Fruit fly (Drosophila melanogaster) whole organism, embryonic: ENCODE results near the gene CG7432.
A peak's percentile ranks its signal among the peaks of the same experiment; 100 is the strongest.

Source experiments
- BEAF-32 ChIP-seq: fragments of 200-800 bp; sonication (Bioruptor generic); optimal IDR thresholded peaks from 3 replicates; lab custom pipeline; 2017; ENCODE audit warnings: missing biosample characterization, missing genetic modification characterization, mild to moderate bottlenecking, moderate library complexity, missing genetic modification reagents
- CG10209 ChIP-seq: fragments of 200-800 bp; sonication (Bioruptor generic); optimal IDR thresholded peaks from 3 replicates; lab custom pipeline; 2017; ENCODE audit warnings: missing biosample characterization, mild to moderate bottlenecking, missing genetic modification characterization, missing genetic modification reagents
- CG12299 ChIP-seq: fragments of 200-800 bp; sonication (Bioruptor generic); optimal IDR thresholded peaks from 2 replicates; lab custom pipeline; 2018; ENCODE audit warnings: missing biosample characterization, mild to moderate bottlenecking, missing genetic modification characterization
- CG1233 ChIP-seq: fragments of 200-800 bp; sonication (Bioruptor generic); optimal IDR thresholded peaks from 4 replicates; lab custom pipeline; 2018; ENCODE audit warnings: missing biosample characterization, mild to moderate bottlenecking, missing genetic modification characterization
- CG14667 ChIP-seq: fragments of 200-800 bp; sonication (Bioruptor generic); IDR thresholded peaks from 2 replicates; pipeline ENCODE4 v1.3.6; 2022; ENCODE audit warnings: missing biosample characterization, missing genetic modification characterization
- CG15011 ChIP-seq: fragments of 200-800 bp; sonication (Bioruptor generic); optimal IDR thresholded peaks from 3 replicates; lab custom pipeline; 2018; ENCODE audit warnings: missing biosample characterization, mild to moderate bottlenecking, missing genetic modification characterization
- CG15269 ChIP-seq: fragments of 200-800 bp; sonication (Bioruptor generic); optimal IDR thresholded peaks from 2 replicates; lab custom pipeline; 2018; ENCODE audit warnings: missing biosample characterization, mild to moderate bottlenecking, missing genetic modification characterization, moderate library complexity
- CG16779 ChIP-seq: fragments of 200-800 bp; sonication (Bioruptor generic); IDR thresholded peaks from 2 replicates; pipeline ENCODE4 v1.3.6; 2022; ENCODE audit warnings: missing biosample characterization, missing genetic modification characterization
- CG17912 ChIP-seq: fragments of 200-800 bp; sonication (Bioruptor generic); optimal IDR thresholded peaks from 2 replicates; lab custom pipeline; 2018; ENCODE audit warnings: missing biosample characterization, mild to moderate bottlenecking, missing genetic modification characterization
- CG18476 ChIP-seq: fragments of 200-800 bp; sonication (Bioruptor generic); optimal IDR thresholded peaks from 2 replicates; lab custom pipeline; 2016; ENCODE audit warnings: missing biosample characterization, mild to moderate bottlenecking, missing genetic modification characterization
- CG2202 ChIP-seq: fragments of 200-800 bp; sonication (Bioruptor generic); optimal IDR thresholded peaks from 2 replicates; lab custom pipeline; 2018; ENCODE audit warnings: missing biosample characterization, mild to moderate bottlenecking, missing genetic modification characterization
- CG32532 ChIP-seq: fragments of 200-800 bp; sonication (Bioruptor generic); IDR thresholded peaks from 2 replicates; pipeline ENCODE4 v1.3.6; 2022; ENCODE audit warnings: missing biosample characterization, missing genetic modification characterization
- CG32772 ChIP-seq: fragments of 200-800 bp; sonication (Bioruptor generic); IDR thresholded peaks from 2 replicates; pipeline ENCODE4 v1.3.6; 2022; ENCODE audit warnings: missing biosample characterization, missing genetic modification characterization
- CG3407 ChIP-seq: fragments of 200-800 bp; sonication (Bioruptor generic); optimal IDR thresholded peaks from 2 replicates; lab custom pipeline; 2018; ENCODE audit warnings: missing biosample characterization, mild to moderate bottlenecking, missing genetic modification characterization
- CG3838 ChIP-seq: fragments of 200-800 bp; sonication (Bioruptor generic); optimal IDR thresholded peaks from 3 replicates; lab custom pipeline; 2016; ENCODE audit warnings: missing biosample characterization, missing genetic modification characterization
- CG3847 ChIP-seq: fragments of 200-800 bp; sonication (Bioruptor generic); IDR thresholded peaks from 2 replicates; pipeline ENCODE4 v1.3.6; 2022; ENCODE audit warnings: missing biosample characterization, missing genetic modification characterization
- CG43689 ChIP-seq: fragments of 200-800 bp; sonication (Bioruptor generic); IDR thresholded peaks from 2 replicates; pipeline ENCODE4 v1.3.6; 2022; ENCODE audit warnings: missing biosample characterization, missing genetic modification characterization
- CG7556 ChIP-seq: fragments of 200-800 bp; sonication (Bioruptor generic); optimal IDR thresholded peaks from 2 replicates; lab custom pipeline; 2017; ENCODE audit warnings: missing biosample characterization, mild to moderate bottlenecking, missing genetic modification characterization
- CG7928 ChIP-seq: fragments of 200-800 bp; sonication (Bioruptor generic); optimal IDR thresholded peaks from 2 replicates; lab custom pipeline; 2017; ENCODE audit warnings: missing biosample characterization, mild to moderate bottlenecking, missing genetic modification characterization
- Dek ChIP-seq: fragments of 200-800 bp; sonication (Bioruptor generic); optimal IDR thresholded peaks from 3 replicates; lab custom pipeline; 2019; ENCODE audit warnings: missing biosample characterization, mild to moderate bottlenecking, missing genetic modification characterization, moderate library complexity
- Doc2 ChIP-seq: fragments of 200-800 bp; sonication (Bioruptor generic); IDR thresholded peaks from 2 replicates; pipeline ENCODE4 v1.3.6; 2022; ENCODE audit warnings: missing biosample characterization, missing genetic modification characterization
- Hr39 ChIP-seq: fragments of >200 bp; optimal IDR thresholded peaks from 2 replicates; lab custom pipeline; 2017
- Lim3 ChIP-seq: fragments of 200-800 bp; sonication (Bioruptor generic); IDR thresholded peaks from 2 replicates; pipeline ENCODE4 v1.3.6; 2022; ENCODE audit warnings: missing biosample characterization, missing genetic modification characterization
- NFAT ChIP-seq: fragments of 200-800 bp; sonication (Bioruptor generic); IDR thresholded peaks from 2 replicates; pipeline ENCODE4 v1.3.6; 2022; ENCODE audit warnings: missing biosample characterization, missing genetic modification characterization
- NfI ChIP-seq: fragments of 200-800 bp; sonication (Bioruptor generic); optimal IDR thresholded peaks from 3 replicates; lab custom pipeline; 2018; ENCODE audit warnings: missing biosample characterization, mild to moderate bottlenecking, missing genetic modification characterization, moderate library complexity
- Oli ChIP-seq: fragments of 200-800 bp; sonication (Bioruptor generic); optimal IDR thresholded peaks from 2 replicates; lab custom pipeline; 2018; ENCODE audit warnings: missing biosample characterization, mild to moderate bottlenecking, missing genetic modification characterization, moderate library complexity
- Pdp1 ChIP-seq, 2 experiments: fragments of 200-800 bp; sonication (Bioruptor generic); optimal IDR thresholded peaks; 3 replicates each; lab custom pipeline; 2016; ENCODE audit warnings: missing biosample characterization in 2 of 2, missing genetic modification characterization in 2 of 2, mild to moderate bottlenecking in 1 of 2, moderate library complexity in 1 of 2
- Rfx ChIP-seq: fragments of 200-800 bp; sonication (Bioruptor generic); IDR thresholded peaks from 2 replicates; pipeline ENCODE4 v1.3.6; 2022; ENCODE audit warnings: missing biosample characterization, missing genetic modification characterization
- Spps ChIP-seq: fragments of 200-800 bp; sonication (Bioruptor generic); optimal IDR thresholded peaks from 2 replicates; lab custom pipeline; 2018; ENCODE audit warnings: missing biosample characterization, mild to moderate bottlenecking, missing genetic modification characterization
- ac ChIP-seq: fragments of 200-800 bp; sonication (Bioruptor generic); optimal IDR thresholded peaks from 3 replicates; lab custom pipeline; 2017; ENCODE audit warnings: missing biosample characterization, mild to moderate bottlenecking, missing genetic modification characterization
- amos ChIP-seq: fragments of 200-800 bp; sonication (Bioruptor generic); IDR thresholded peaks from 2 replicates; pipeline ENCODE4 v1.3.6; 2022; ENCODE audit warnings: missing biosample characterization, missing genetic modification characterization; ENCODE audit not compliant: partially characterized antibody
- bsh ChIP-seq, 2 experiments: fragments of 200-800 bp; sonication (Bioruptor generic); optimal IDR thresholded peaks; 2 replicates each; lab custom pipeline; 2017 to 2018; ENCODE audit warnings: mild to moderate bottlenecking in 2 of 2, missing biosample characterization in 2 of 2, missing genetic modification characterization in 2 of 2, moderate library complexity in 1 of 2
- chif ChIP-seq, 2 experiments: fragments of 200-800 bp; sonication (Bioruptor generic); optimal IDR thresholded peaks; 3 replicates each; lab custom pipeline; 2016; ENCODE audit warnings: missing biosample characterization in 2 of 2, missing genetic modification characterization in 2 of 2
- danr ChIP-seq: fragments of 200-800 bp; sonication (Bioruptor generic); IDR thresholded peaks from 2 replicates; pipeline ENCODE4 v1.3.6; 2022; ENCODE audit warnings: missing biosample characterization, missing genetic modification characterization
- gcm2 ChIP-seq: fragments of 200-800 bp; sonication (Bioruptor generic); optimal IDR thresholded peaks from 2 replicates; lab custom pipeline; 2016; ENCODE audit warnings: missing biosample characterization, missing genetic modification characterization
- grn ChIP-seq: fragments of 200-800 bp; sonication (Bioruptor generic); optimal IDR thresholded peaks from 3 replicates; lab custom pipeline; 2017; ENCODE audit warnings: missing biosample characterization, missing genetic modification characterization
- gsb ChIP-seq: fragments of 200-800 bp; sonication (Bioruptor generic); IDR thresholded peaks from 2 replicates; pipeline ENCODE4 v1.3.6; 2022; ENCODE audit warnings: missing biosample characterization, missing genetic modification characterization
- gsb-n ChIP-seq: fragments of 200-800 bp; sonication (Bioruptor generic); optimal IDR thresholded peaks from 3 replicates; lab custom pipeline; 2018; ENCODE audit warnings: missing biosample characterization, mild to moderate bottlenecking, missing genetic modification characterization
- gt ChIP-seq: fragments of 200-800 bp; sonication (Bioruptor generic); IDR thresholded peaks from 2 replicates; pipeline ENCODE4 v1.3.6; 2022; ENCODE audit warnings: missing biosample characterization, missing genetic modification characterization
- jing ChIP-seq: fragments of 200-800 bp; sonication (Bioruptor generic); optimal IDR thresholded peaks from 2 replicates; lab custom pipeline; 2018; ENCODE audit warnings: missing biosample characterization, mild to moderate bottlenecking, missing genetic modification characterization
- knrl ChIP-seq: fragments of 200-800 bp; sonication (Bioruptor generic); IDR thresholded peaks from 3 replicates; pipeline ENCODE4 v1.3.6; 2022; ENCODE audit warnings: missing biosample characterization, missing genetic modification characterization; ENCODE audit not compliant: partially characterized antibody
- lab ChIP-seq: fragments of 200-800 bp; sonication (Bioruptor generic); optimal IDR thresholded peaks from 3 replicates; lab custom pipeline; 2017; ENCODE audit warnings: missing biosample characterization, missing genetic modification characterization, mild to moderate bottlenecking, moderate library complexity, missing genetic modification reagents
- lbe ChIP-seq: fragments of 200-800 bp; sonication (Bioruptor generic); optimal IDR thresholded peaks from 2 replicates; lab custom pipeline; 2016; ENCODE audit warnings: missing biosample characterization, mild to moderate bottlenecking, missing genetic modification characterization
- lilli ChIP-seq: fragments of 200-800 bp; sonication (Bioruptor generic); optimal IDR thresholded peaks from 3 replicates; lab custom pipeline; 2016; ENCODE audit warnings: missing biosample characterization, missing genetic modification characterization
- lmd ChIP-seq: fragments of 200-800 bp; sonication (Bioruptor generic); IDR thresholded peaks from 2 replicates; pipeline ENCODE4 v1.3.6; 2022; ENCODE audit warnings: missing biosample characterization, missing genetic modification characterization
- nom ChIP-seq: fragments of 200-800 bp; sonication (Bioruptor generic); optimal IDR thresholded peaks from 2 replicates; lab custom pipeline; 2017; ENCODE audit warnings: missing biosample characterization, missing genetic modification characterization, mild to moderate bottlenecking, moderate library complexity, missing genetic modification reagents
- row ChIP-seq: fragments of 200-800 bp; sonication (Bioruptor generic); IDR thresholded peaks from 3 replicates; pipeline ENCODE4 v1.3.6; 2022; ENCODE audit warnings: missing biosample characterization, missing genetic modification characterization
- sens ChIP-seq: fragments of 200-800 bp; sonication (Bioruptor generic); peaks from one replicate; lab custom pipeline; 2016; ENCODE audit warnings: missing biosample characterization, missing genetic modification characterization
- sr ChIP-seq: fragments of 200-800 bp; sonication (Bioruptor generic); IDR thresholded peaks from 3 replicates; pipeline ENCODE4 v1.3.6; 2022; ENCODE audit warnings: missing biosample characterization, missing genetic modification characterization
- tgo ChIP-seq: fragments of 200-800 bp; sonication (Bioruptor generic); IDR thresholded peaks from 3 replicates; pipeline ENCODE4 v1.3.6; 2022; ENCODE audit warnings: missing biosample characterization, missing genetic modification characterization
- tio ChIP-seq: fragments of 200-800 bp; sonication (Bioruptor generic); optimal IDR thresholded peaks from 2 replicates; lab custom pipeline; 2017; ENCODE audit warnings: missing biosample characterization, missing genetic modification characterization, inconsistent platforms
- zen ChIP-seq: fragments of 200-800 bp; sonication (Bioruptor generic); optimal IDR thresholded peaks from 3 replicates; lab custom pipeline; 2018; ENCODE audit warnings: missing biosample characterization, mild to moderate bottlenecking, missing genetic modification characterization, moderate library complexity

Gene CG7432

dm6 chr3R:19672905-19673304 is 8.1 kb downstream of the CG7432 start (continued):
- TF ChIP-seq lbe (no peak), Hr39 (no peak), tgo (GFP tag; lab: Robert Waterston, UW) (peak; percentile 53; the same call in 1 of the 3 replicates), gsb (GFP tag; lab: Robert Waterston, UW) (no peak), gsb-n (tag; lab: Kevin White, UChicago) (no peak), jing (GFP tag; lab: Kevin White, UChicago) (no peak), CG32532 (no peak; the same call in 1 of the 2 replicates), CG7556 (GFP tag; lab: Kevin White, UChicago) (peak; percentile 15), lilli (peak; percentile 18), CG3847 (GFP tag; lab: Robert Waterston, UW) (no peak), amos (GFP tag; lab: Robert Waterston, UW) (no peak), BEAF-32 (GFP tag; lab: Kevin White, UChicago) (no peak), CG12299 (peak; percentile 3), gt (no peak), CG14667 (GFP tag; lab: Robert Waterston, UW) (no peak), bsh (GFP tag; optimal IDR thresholded peaks at IDR 0.05; lab: Kevin White, UChicago) (no peak), CG43689 (no peak), CG15011 (GFP tag; lab: Kevin White, UChicago) (no peak), Doc2 (GFP tag; lab: Robert Waterston, UW) (no peak), danr (GFP tag; lab: Robert Waterston, UW) (no peak), Oli (tag; lab: Kevin White, UChicago) (no peak), sr (GFP tag; lab: Robert Waterston, UW) (no peak), nom (GFP tag; lab: Kevin White, UChicago) (no peak), knrl (GFP tag; lab: Robert Waterston, UW) (no peak), CG17912 (no peak), CG7928 (GFP tag; lab: Kevin White, UChicago) (no peak), Lim3 (no peak), lab (peak; percentile 56), gcm2 (GFP tag; lab: Kevin White, UChicago) (no peak), CG3838 (GFP tag; lab: Kevin White, UChicago) (no peak), grn (GFP tag; lab: Kevin White, UChicago) (no peak), ac (no peak), Dek (tag; lab: Kevin White, UChicago) (no peak), Pdp1 (GFP tag; optimal IDR thresholded peaks at IDR 0.05; lab: Kevin White, UChicago) (no peak), sens (GFP tag; lab: Kevin White, UChicago) (peak; percentile 84), CG16779 (GFP tag; lab: Robert Waterston, UW) (no peak), lmd (GFP tag; lab: Robert Waterston, UW) (peak; percentile 21; the same call in 1 of the 2 replicates), CG1233 (GFP tag; lab: Kevin White, UChicago) (no peak), CG2202 (no peak), NFAT (GFP tag; lab: Robert Waterston, UW) (no peak), Rfx (0 out of 2 replicates have a peak, but pooled peaks have one; percentile 5), CG3407 (GFP tag; lab: Kevin White, UChicago) (no peak), Spps (no peak), NfI (GFP tag; lab: Kevin White, UChicago) (no peak), CG32772 (GFP tag; lab: Robert Waterston, UW) (no peak), CG10209 (no peak), CG15269 (tag; lab: Kevin White, UChicago) (peak; percentile 19), zen (tag; lab: Kevin White, UChicago) (no peak), tio (GFP tag; lab: Kevin White, UChicago) (no peak), row (GFP tag; lab: Robert Waterston, UW) (peak; percentile 48; the same call in 2 of the 3 replicates), chif (GFP tag; optimal IDR thresholded peaks at IDR 0.05; lab: Kevin White, UChicago) (no peak), CG18476 (no peak)
